Worm (Caenorhabditis elegans) whole organism, L3 larva: ENCODE data around the gene asp-19.
"Not testable (repeated sequence)": the region's sequence is repeated elsewhere in the genome, so short reads cannot be mapped to it uniquely, and the experiment has no call there.

Source experiments
- elt-2 ChIP-seq: sonication (generic microtip); optimal IDR thresholded peaks from 2 replicates; lab custom pipeline; 2016; ENCODE audit warnings: missing genetic modification reagents, mild to moderate bottlenecking, missing genetic modification characterization, missing compliant biosample characterization
- lin-39 ChIP-seq: fragments of 150-350 bp; optimal IDR thresholded peaks from 2 replicates; lab custom pipeline; 2018; ENCODE audit warnings: missing biosample characterization, missing genetic modification reagents, missing genetic modification characterization
- nhr-237 ChIP-seq: fragments of 150-350 bp; optimal IDR thresholded peaks from 2 replicates; lab custom pipeline; 2014; ENCODE audit warnings: missing biosample characterization, missing genetic modification characterization

DNA sequence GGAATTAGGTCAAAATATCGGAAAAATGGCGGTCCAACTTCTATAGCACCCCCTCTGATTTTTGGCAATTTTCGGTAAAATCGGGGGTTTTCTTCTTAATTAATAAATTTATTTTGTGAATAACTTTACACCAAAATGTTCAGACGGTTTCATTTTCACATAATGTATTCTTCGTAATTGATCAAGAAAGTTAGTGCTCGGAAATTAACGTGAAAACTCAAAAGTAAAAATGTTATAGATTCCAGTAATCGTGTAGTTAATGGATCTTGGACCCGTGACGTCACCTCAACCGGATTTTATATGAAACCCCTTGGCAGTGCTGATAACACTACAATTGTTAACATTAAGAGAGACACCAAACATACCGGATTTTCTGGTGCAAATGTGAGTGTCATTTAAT lies 32.9 kb upstream of the asp-19 start, which contains the start of gene F11D11.22:
- not testable (repeated sequence) for TF ChIP-seq elt-2 (tag; lab: Kevin White, UChicago); lin-39 (tag; lab: Kevin White, UChicago); nhr-237
